Worm (Caenorhabditis elegans): ENCODE measurements around the gene haao-1.

Gene haao-1

DNA sequence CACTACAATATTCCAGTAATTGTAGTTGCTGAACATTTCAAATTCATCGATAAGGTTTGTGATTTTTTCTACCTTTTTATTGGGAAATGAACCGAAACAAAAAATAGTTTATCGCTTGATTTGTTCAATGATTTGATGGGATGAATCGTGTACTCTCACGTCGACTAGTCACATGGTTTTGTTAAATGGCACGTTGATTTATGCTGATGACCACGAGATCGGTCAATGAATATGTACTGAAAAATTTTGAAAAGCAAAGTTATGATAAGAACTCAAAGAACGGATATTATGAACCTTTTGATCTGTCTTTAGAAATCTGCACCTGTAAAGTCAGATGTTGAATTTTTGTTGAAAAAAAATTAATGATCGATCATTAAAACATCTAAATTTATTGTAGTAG is 11.6 kb downstream of the haao-1 start (continued):
- no peak for TF ChIP-seq sptf-1 (tag; optimal IDR thresholded peaks at IDR 0.05)
- no peak for TF ChIP-seq nhr-77 (tag; optimal IDR thresholded peaks at IDR 0.05)
- TF ChIP-seq nhr-12 (tag; optimal IDR thresholded peaks at IDR 0.05): no peak
- TF ChIP-seq ceh-82 (tag; optimal IDR thresholded peaks at IDR 0.05): no peak
- TF ChIP-seq lin-14 (GFP tag; optimal IDR thresholded peaks at IDR 0.05): peak; percentile 85
- no peak for TF ChIP-seq efl-3 (GFP tag; optimal IDR thresholded peaks at IDR 0.05)
- TF ChIP-seq unc-30 (tag; optimal IDR thresholded peaks at IDR 0.05): no peak
- TF ChIP-seq isw-1 (GFP tag; IDR thresholded peaks at IDR 0.05): no peak
- no peak for TF ChIP-seq sup-37 (GFP tag; optimal IDR thresholded peaks at IDR 0.05)
- peak; percentile 78 for TF ChIP-seq tbx-2 (tag; optimal IDR thresholded peaks at IDR 0.05)
- TF ChIP-seq hpl-2 (GFP tag; optimal IDR thresholded peaks at IDR 0.05): peak; percentile 77
- TF ChIP-seq F16B12.6 (tag; optimal IDR thresholded peaks at IDR 0.05): no peak
- peak; percentile 34 for TF ChIP-seq irx-1 (tag; optimal IDR thresholded peaks at IDR 0.05)
- peak in 1 of 2 experiments; percentile 86 for TF ChIP-seq lin-35 (GFP tag; optimal IDR thresholded peaks at IDR 0.05)

DNA sequence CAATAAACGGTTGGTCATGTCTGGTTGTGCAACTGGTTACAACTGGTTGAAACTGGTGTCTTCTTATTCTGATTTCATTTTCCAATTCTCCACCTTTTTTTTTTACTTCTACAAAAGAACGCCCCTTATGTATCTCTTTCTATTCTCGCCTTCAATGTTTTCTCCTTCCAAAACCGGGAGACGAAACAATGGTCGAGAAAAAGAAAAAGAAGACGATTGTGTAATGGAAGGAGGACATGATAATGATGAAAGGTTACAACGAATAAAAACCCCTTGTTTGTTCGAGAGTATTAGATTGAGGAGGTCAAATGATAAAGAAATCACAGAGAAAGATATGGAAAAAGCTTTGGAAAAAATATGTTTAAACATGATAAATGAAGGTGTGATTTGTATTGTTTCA is 14.1 kb downstream of the haao-1 start, which contains the start of gene C50F4.8:
TSS of gene C50F4.8 (minus strand) at position 28 of the 400 bp plus-strand sequence.
- TF ChIP-seq blmp-1 (tag; optimal IDR thresholded peaks at IDR 0.05) (peak; percentile 89), elt-3 (tag; optimal IDR thresholded peaks at IDR 0.05) (peak in 1 of 6 experiments; percentile 49), nhr-85 (tag) (peak; percentile 67), tbx-2 (tag; optimal IDR thresholded peaks at IDR 0.05) (no peak), lin-14 (GFP tag; optimal IDR thresholded peaks at IDR 0.05) (peak; percentile 2)

DNA sequence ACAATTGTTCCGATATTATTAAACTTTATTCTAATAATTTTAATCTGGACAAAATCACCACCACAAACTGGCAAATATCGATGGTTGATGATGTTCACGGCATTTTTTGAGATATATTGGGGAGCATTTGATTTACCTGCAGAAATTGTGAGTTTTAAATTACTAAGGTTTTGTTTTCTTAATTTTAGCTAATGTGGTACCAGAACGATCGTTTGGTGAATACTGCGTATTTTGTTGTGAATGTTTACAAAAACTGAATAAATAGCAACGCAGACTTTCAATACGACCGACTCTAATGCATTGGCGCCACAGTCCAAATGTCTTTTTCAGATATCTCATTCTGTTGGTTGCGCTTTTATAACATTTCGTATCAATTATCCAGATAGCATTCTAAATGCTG is 17.0 kb downstream of the haao-1 start:
- TF ChIP-seq efl-1 (optimal IDR thresholded peaks at IDR 0.05): no peak
- peak in 1 of 2 experiments; percentile 52 for TF ChIP-seq efl-1 (GFP tag; optimal IDR thresholded peaks at IDR 0.05 in 1 of 2)
- TF ChIP-seq snu-23 (GFP tag; optimal IDR thresholded peaks at IDR 0.05): no peak

DNA sequence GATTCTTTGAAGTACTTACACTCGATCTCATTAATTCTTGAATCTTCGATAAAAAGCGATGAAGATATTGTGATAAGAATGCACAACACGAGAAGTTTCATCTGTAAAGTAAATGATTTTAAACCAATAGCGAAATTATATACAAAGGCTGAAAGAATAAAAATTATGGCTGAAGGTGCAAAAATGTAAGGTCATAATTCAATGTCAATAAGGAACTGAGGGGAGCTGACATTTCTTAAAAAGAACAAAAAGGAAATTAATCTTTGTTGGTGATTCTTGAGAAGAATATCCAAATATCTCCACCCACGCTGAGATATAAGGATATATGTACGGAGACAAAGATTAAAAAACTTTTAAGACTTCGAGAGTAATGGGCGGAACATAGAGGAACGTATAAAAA is 19.4 kb downstream of the haao-1 start, which contains the start of gene C50F4.9:
TSS of gene C50F4.9 (minus strand) at position 101 of the 400 bp plus-strand sequence.
- TF ChIP-seq efl-1 (optimal IDR thresholded peaks at IDR 0.05) (no peak), efl-1 (GFP tag; optimal IDR thresholded peaks at IDR 0.05 in 1 of 2) (no peak), C04F5.9 (tag; optimal IDR thresholded peaks at IDR 0.05) (no peak), ama-1 (optimal IDR thresholded peaks at IDR 0.05) (no peak), nhr-77 (tag; optimal IDR thresholded peaks at IDR 0.05) (no peak)

DNA sequence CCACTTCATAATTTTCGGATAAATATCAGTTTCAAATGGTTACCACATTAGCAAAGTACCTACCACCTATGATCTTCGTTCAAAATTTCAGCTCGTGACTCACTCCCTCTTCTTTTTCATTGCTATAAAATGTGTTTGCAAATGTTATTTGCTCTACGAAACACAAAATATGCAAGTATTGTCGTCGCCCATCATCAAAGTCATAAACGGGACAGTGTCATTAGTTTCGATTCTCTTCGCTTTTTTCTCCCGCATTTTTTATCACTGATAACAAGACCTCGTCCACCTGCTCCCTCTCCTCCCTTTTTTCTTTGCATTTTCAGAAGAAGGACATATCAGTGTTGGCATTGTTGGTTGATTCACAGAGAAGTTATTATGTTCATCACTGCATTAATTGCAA is 21.8 kb downstream of the haao-1 start, which contains the start of gene C50F4.1:
TSS of gene C50F4.1 (plus strand) at position 324 of the 400 bp plus-strand sequence.
- TF ChIP-seq jun-1 (tag; optimal IDR thresholded peaks at IDR 0.05) (no peak), egl-13 (tag; optimal IDR thresholded peaks at IDR 0.05) (no peak), efl-1 (optimal IDR thresholded peaks at IDR 0.05) (no peak), efl-1 (GFP tag; optimal IDR thresholded peaks at IDR 0.05 in 1 of 2) (peak in 1 of 2 experiments; percentile 41), tbx-2 (tag; optimal IDR thresholded peaks at IDR 0.05) (no peak), irx-1 (tag; optimal IDR thresholded peaks at IDR 0.05) (no peak), efl-3 (GFP tag; optimal IDR thresholded peaks at IDR 0.05) (no peak), nhr-20 (tag; optimal IDR thresholded peaks at IDR 0.05) (peak; percentile 11), elt-2 (tag; optimal IDR thresholded peaks at IDR 0.05) (peak; percentile 77), snu-23 (GFP tag; optimal IDR thresholded peaks at IDR 0.05) (no peak), lin-35 (GFP tag; optimal IDR thresholded peaks at IDR 0.05) (peak in 1 of 2 experiments; percentile 7), unc-130 (tag; optimal IDR thresholded peaks at IDR 0.05) (no peak), ceh-88 (GFP tag; IDR thresholded peaks at IDR 0.05) (no peak)

DNA sequence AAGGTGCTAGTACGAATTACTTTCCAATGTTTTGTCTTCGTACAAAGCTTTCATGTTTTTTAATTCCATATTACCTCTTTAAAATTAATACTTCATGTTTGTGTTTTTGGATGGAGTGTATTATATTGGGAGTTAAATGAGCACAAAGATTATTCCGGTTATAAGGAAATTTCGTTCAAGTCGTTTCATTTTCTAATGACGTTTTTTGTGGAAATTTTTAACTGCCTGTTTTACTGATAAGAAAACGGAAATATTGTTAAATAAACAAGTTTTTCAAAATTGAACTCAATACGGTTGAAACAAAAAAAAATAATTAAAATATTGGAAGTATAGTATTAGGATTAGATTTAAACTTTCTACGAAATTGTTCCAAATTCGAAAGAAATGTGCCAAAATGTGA is 22.6 kb downstream of the haao-1 start:
- TF ChIP-seq snpc-4 (tag; optimal IDR thresholded peaks at IDR 0.05) (no peak), pqm-1 (tag; optimal IDR thresholded peaks at IDR 0.05) (no peak), lsy-2 (tag; optimal IDR thresholded peaks at IDR 0.05) (no peak), pax-3 (tag; optimal IDR thresholded peaks at IDR 0.05) (no peak), mef-2 (tag; optimal IDR thresholded peaks at IDR 0.05) (no peak), mdl-1 (tag; optimal IDR thresholded peaks at IDR 0.05) (no peak)

Data from whole organism, L1 larva.